Worm (Caenorhabditis elegans) whole organism, L4/young adult: ENCODE measurements around the gene F46B6.13.

ENCODE experiments used
- W03F9.2 ChIP-seq: fragments of 150-350 bp; optimal IDR thresholded peaks from 2 replicates; lab custom pipeline; 2014; ENCODE audit warnings: missing biosample characterization, missing genetic modification characterization
- dao-5 ChIP-seq: sonication (generic microtip); optimal IDR thresholded peaks from 2 replicates; lab custom pipeline; 2016; ENCODE audit warnings: missing genotype, missing genetic modification characterization, moderate library complexity, missing compliant biosample characterization
- him-1 ChIP-seq: sonication (generic microtip); optimal IDR thresholded peaks from 2 replicates; lab custom pipeline; 2016; ENCODE audit warnings: missing genotype, missing genetic modification reagents, missing genetic modification characterization, missing compliant biosample characterization

DNA sequence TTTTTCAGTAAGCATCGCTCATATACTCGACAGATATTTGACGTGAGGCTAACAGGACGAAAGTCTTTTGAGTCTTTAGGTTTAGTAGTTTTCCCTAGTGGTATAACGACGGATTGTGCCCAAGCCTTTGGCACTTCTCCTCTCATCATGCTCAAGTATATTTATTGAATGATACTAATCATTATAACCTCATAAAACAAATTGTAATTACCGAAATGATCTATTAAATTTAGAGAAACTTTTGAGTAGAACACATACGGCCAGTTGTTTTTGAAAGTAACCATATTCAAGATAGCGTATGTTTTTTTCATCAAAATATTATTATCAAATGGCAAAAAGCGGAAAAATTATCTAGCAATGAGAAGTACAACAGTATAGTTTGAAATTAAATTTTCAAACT lies 27.7 kb downstream of the F46B6.13 start:
- TF ChIP-seq him-1 (tag; lab: Kevin White, UChicago): no peak
- TF ChIP-seq dao-5 (tag; lab: Kevin White, UChicago): no peak
- TF ChIP-seq W03F9.2: no peak
